Fruit fly (Drosophila melanogaster): ENCODE results near the gene alt.

dm6 chr3R:17725558-17725957 lies 43.2 kb upstream of the alt start, which contains the start of gene Lgr1:
- TF ChIP-seq sima (GFP tag; optimal IDR thresholded peaks at IDR 0.05): no peak
- TF ChIP-seq H15 (GFP tag; IDR thresholded peaks at IDR 0.05): no peak
- no peak for TF ChIP-seq CG7357 (GFP tag; IDR thresholded peaks at IDR 0.05)
- no peak for TF ChIP-seq CG17802 (tag; optimal IDR thresholded peaks at IDR 0.05)
- TF ChIP-seq CG9437 (GFP tag; optimal IDR thresholded peaks at IDR 0.05): no peak
- no peak for TF ChIP-seq scrt (GFP tag; optimal IDR thresholded peaks at IDR 0.05)
- no peak for TF ChIP-seq Hmr (GFP tag; optimal IDR thresholded peaks at IDR 0.05)
- TF ChIP-seq Bgb (GFP tag; IDR thresholded peaks at IDR 0.05; ENCODE audit: partially characterized antibody): no peak
- no peak for TF ChIP-seq CG17328 (GFP tag; IDR thresholded peaks at IDR 0.05)
- no peak for TF ChIP-seq Xrp1 (GFP tag; IDR thresholded peaks at IDR 0.05)
- TF ChIP-seq HLHmδ (GFP tag; optimal IDR thresholded peaks at IDR 0.05): no peak
- no peak for TF ChIP-seq CG6765 (GFP tag; optimal IDR thresholded peaks at IDR 0.05)
- TF ChIP-seq btn (GFP tag; optimal IDR thresholded peaks at IDR 0.05): no peak
- no peak for TF ChIP-seq ewg (GFP tag; optimal IDR thresholded peaks at IDR 0.05)
